Worm (Caenorhabditis elegans) whole organism, midembryonic: ENCODE measurements around the gene F45C12.17.

ENCODE experiments used
- T22C8.4 ChIP-seq: fragments of 200-800 bp; sonication (Bioruptor generic); IDR thresholded peaks from 2 replicates; pipeline ENCODE4 v1.3.6; 2022; ENCODE audit warnings: missing genetic modification characterization, missing compliant biosample characterization
- cog-1 ChIP-seq: sonication (generic microtip); optimal IDR thresholded peaks from 2 replicates; lab custom pipeline; 2016; ENCODE audit warnings: missing genetic modification characterization, missing compliant biosample characterization
- flt-1 ChIP-seq: fragments of 200-800 bp; sonication (Bioruptor generic); IDR thresholded peaks from 2 replicates; pipeline ENCODE4 v1.3.6; 2022; ENCODE audit warnings: missing genetic modification characterization, missing compliant biosample characterization
- klf-2 ChIP-seq: fragments of 200-800 bp; sonication (Bioruptor generic); conservative IDR thresholded peaks from 2 replicates; pipeline ENCODE4 v1.3.6; 2022; ENCODE audit warnings: missing genetic modification reagents, missing genetic modification characterization, missing compliant biosample characterization
- med-1 ChIP-seq: sonication (generic microtip); optimal IDR thresholded peaks from 2 replicates; lab custom pipeline; 2017; ENCODE audit warnings: missing genetic modification characterization, mild to moderate bottlenecking, missing compliant biosample characterization, antibody characterized with exemption, missing genetic modification reagents; ENCODE audit not compliant: insufficient read depth
- ref-1 ChIP-seq: fragments of 200-800 bp; sonication (Bioruptor generic); conservative IDR thresholded peaks from 2 replicates; pipeline ENCODE4 v1.3.6; 2022; ENCODE audit warnings: missing genetic modification reagents, missing genetic modification characterization, missing compliant biosample characterization
- tab-1 ChIP-seq: fragments of 200-800 bp; sonication (Bioruptor generic); IDR thresholded peaks from 2 replicates; pipeline ENCODE4 v1.3.6; 2022; ENCODE audit warnings: missing genetic modification characterization, missing compliant biosample characterization
- ztf-23 ChIP-seq: fragments of 200-800 bp; sonication (Bioruptor generic); IDR thresholded peaks from 2 replicates; pipeline ENCODE4 v1.3.6; 2022; ENCODE audit warnings: missing genetic modification reagents, missing genetic modification characterization, missing compliant biosample characterization
- ztf-29 ChIP-seq: fragments of 200-800 bp; sonication (Bioruptor generic); IDR thresholded peaks from 2 replicates; pipeline ENCODE4 v1.3.6; 2022; ENCODE audit warnings: missing genetic modification reagents, missing genetic modification characterization, missing compliant biosample characterization

F45C12.17 gene

DNA sequence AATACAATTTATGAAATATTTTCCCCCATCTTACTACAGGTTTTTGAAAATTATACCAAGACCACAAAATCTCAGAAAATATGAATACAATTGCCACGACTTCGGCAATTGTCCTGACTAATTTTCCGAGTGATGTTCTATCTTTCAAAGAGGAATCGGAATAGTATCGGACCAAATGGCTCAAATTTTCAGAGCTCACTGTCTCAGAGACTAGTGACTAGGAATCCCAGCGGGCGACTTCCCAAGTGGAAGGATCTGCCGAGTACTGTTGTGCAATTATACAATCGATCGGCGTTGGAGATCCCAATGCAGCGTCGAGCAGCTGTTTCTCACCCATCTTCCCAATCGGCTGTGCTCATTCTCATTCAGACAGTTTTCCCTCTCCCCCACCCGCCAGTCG is at the start of gene F45C12.17:
Gene F45C12.17, plus strand, starts transcription at position 377 of the 400 bp plus-strand sequence.
- TF ChIP-seq ztf-29 (GFP tag; lab: Robert Waterston, UW) (no peak), tab-1 (GFP tag; lab: Robert Waterston, UW) (no peak), ztf-23 (GFP tag; lab: Robert Waterston, UW) (no peak), flt-1 (GFP tag; lab: Robert Waterston, UW) (0 out of 2 replicates have a peak, but pooled peaks have one; percentile 21), T22C8.4 (GFP tag; lab: Robert Waterston, UW) (no peak)

DNA sequence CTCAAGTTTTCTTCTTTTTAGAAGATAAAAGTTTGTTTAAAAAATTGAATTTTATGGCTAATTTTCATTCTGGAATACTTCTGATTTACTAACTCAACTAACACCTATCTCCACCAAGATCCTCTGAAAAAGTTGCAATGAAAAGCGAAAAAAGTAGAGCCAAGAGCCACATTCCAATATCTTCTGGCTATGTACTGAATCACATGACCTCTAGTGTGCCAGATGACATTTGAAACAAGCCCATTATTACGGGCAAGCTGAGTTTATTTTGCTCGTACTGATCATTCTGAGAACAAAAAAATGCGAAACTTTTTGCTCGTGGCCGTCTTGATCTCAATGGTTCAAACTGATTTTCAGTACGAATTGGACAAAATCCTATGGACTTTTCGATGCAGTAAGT is 46.8 kb upstream of the F45C12.17 start, which contains the start of gene irld-36:
Gene irld-36, plus strand, starts transcription at position 301 of the 400 bp plus-strand sequence.
- TF ChIP-seq tab-1 (GFP tag; lab: Robert Waterston, UW) = no peak
- no peak for TF ChIP-seq flt-1 (GFP tag; lab: Robert Waterston, UW)
- TF ChIP-seq cog-1 (tag; lab: Kevin White, UChicago) = no peak
- TF ChIP-seq ref-1 = no peak
- TF ChIP-seq klf-2 = no peak
- TF ChIP-seq ztf-29 (GFP tag; lab: Robert Waterston, UW) = no peak
- TF ChIP-seq ztf-23 (GFP tag; lab: Robert Waterston, UW) = no peak
- TF ChIP-seq T22C8.4 (GFP tag; lab: Robert Waterston, UW) = no peak
- TF ChIP-seq med-1 (GFP tag; lab: Kevin White, UChicago) = no peak

DNA sequence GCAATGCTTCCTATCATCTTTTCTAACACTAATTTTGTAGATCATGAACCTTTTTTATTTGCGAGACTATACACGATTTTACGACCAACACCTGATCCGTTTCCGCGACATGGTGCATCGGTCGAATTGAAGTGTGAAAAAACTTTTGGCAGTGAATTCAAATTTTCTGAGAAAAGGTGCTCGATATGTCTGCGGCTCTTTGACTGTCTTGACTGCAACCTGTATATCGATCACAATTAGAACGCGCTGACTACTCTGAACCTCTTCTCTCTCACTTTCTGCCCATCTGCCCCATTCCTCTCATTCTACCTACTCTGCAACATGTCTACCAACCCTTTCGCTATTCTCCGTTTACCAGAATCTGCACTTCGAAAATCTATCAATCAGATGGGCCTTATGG is 43.7 kb upstream of the F45C12.17 start, which contains the start of gene fbxb-26:
Gene fbxb-26, plus strand, starts transcription at position 301 of the 400 bp plus-strand sequence.
- no peak for TF ChIP-seq T22C8.4 (GFP tag; lab: Robert Waterston, UW)
- TF ChIP-seq ztf-23 (GFP tag; lab: Robert Waterston, UW) = no peak
- no peak for TF ChIP-seq klf-2
- TF ChIP-seq ref-1 = no peak
- TF ChIP-seq cog-1 (tag; lab: Kevin White, UChicago) = no peak
- TF ChIP-seq flt-1 (GFP tag; lab: Robert Waterston, UW) = no peak
- no peak for TF ChIP-seq med-1 (GFP tag; lab: Kevin White, UChicago)
- TF ChIP-seq ztf-29 (GFP tag; lab: Robert Waterston, UW) = no peak
- TF ChIP-seq tab-1 (GFP tag; lab: Robert Waterston, UW) = no peak

DNA sequence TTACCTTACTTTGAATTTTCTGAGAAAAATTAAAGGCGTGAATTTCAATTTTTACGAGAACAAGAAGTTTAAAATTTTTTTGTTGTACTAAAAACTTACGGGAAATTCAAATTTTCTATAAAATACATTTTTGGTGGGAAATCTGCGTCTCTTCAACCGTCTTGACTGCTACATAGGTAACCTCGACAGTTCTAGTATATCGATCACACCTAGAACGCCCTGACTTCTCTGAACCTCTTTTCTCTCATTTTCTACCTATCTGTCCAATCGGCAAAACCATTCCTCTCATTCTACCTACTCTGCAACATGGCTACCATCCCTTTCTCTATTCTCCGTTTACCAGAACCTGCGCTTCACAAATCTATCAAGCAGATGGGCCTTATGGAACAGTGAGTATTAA is 42.2 kb upstream of the F45C12.17 start, which contains the start of gene fbxb-25:
Gene fbxb-25, plus strand, starts transcription at position 301 of the 400 bp plus-strand sequence.
- TF ChIP-seq T22C8.4 (GFP tag; lab: Robert Waterston, UW) (no peak), ref-1 (no peak), ztf-29 (GFP tag; lab: Robert Waterston, UW) (no peak), tab-1 (GFP tag; lab: Robert Waterston, UW) (no peak), klf-2 (no peak), flt-1 (GFP tag; lab: Robert Waterston, UW) (no peak)

DNA sequence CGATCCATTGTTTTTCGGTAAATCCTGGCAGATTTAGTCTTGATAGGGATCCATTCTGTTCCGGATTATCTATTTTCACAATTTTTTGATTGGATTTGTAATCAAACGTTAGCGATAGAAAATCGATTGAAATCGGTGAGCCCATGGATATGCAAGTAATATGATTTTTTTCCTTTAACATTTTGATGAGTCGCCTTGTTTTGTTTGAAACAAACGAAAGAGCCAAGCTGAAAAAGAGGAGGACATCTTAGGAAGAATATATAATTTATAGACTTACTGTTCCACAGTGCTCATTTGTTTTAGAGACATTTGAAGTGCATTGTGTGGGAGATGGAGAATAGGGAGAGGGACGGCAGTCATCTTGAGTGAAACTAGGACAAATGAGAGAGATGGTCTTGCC is 37.1 kb upstream of the F45C12.17 start, which contains the start of the genes fbxb-18 and fbxb-19:
Gene fbxb-18, minus strand, starts transcription at position 101 of the 400 bp plus-strand sequence.
Gene fbxb-19, minus strand, starts transcription at position 369 of the 400 bp plus-strand sequence.
- no peak for TF ChIP-seq T22C8.4 (GFP tag; lab: Robert Waterston, UW)
- no peak for TF ChIP-seq med-1 (GFP tag; lab: Kevin White, UChicago)

DNA sequence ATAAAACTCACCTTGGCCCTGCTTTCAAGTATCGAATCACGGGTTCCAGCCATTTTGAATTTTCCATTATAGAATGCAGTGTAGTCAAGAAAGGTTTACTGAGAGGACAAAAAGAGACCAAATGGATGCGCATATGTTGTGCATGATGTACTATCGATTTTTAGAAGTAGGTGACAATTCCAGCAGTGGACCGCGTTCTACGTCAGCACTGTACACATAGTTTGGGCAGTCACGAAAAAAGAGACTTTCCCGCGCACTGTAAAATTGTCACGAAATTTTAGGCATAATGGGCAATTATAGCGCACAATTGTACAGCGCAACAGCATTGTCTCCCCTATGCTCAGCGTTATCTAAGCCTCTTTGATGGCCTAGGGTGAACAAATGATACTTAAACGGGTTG is 34.9 kb upstream of the F45C12.17 start, which contains the start of gene fbxc-22:
Gene fbxc-22, minus strand, starts transcription at position 101 of the 400 bp plus-strand sequence.
- TF ChIP-seq T22C8.4 (GFP tag; lab: Robert Waterston, UW) = no peak
- TF ChIP-seq ref-1 = no peak
- no peak for TF ChIP-seq tab-1 (GFP tag; lab: Robert Waterston, UW)

DNA sequence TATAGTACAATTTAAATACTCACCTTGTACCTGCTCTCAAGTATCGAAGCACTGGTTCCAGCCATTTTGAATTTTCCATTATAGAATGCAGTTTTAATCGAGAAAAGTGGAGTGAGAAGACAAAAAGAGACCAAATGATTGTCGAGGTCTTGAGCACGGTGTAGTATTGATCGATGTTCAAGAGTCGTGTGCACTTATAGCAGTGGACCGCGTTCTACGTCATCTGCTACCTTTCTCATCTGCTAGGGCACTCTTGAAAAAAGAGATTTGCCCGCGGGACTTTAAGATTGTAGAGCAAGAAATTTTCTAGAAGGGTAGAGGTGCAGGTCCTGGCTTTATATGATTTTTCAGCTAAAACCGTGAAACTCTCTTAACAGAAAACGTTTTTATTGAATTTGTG is 33.1 kb upstream of the F45C12.17 start, which contains the start of gene fbxc-21:
Gene fbxc-21, minus strand, starts transcription at position 101 of the 400 bp plus-strand sequence.
- TF ChIP-seq ztf-29 (GFP tag; lab: Robert Waterston, UW) = no peak
- no peak for TF ChIP-seq cog-1 (tag; lab: Kevin White, UChicago)
- no peak for TF ChIP-seq T22C8.4 (GFP tag; lab: Robert Waterston, UW)
- TF ChIP-seq flt-1 (GFP tag; lab: Robert Waterston, UW) = no peak
- TF ChIP-seq med-1 (GFP tag; lab: Kevin White, UChicago) = no peak
- no peak for TF ChIP-seq klf-2
- TF ChIP-seq ztf-23 (GFP tag; lab: Robert Waterston, UW) = no peak
- TF ChIP-seq tab-1 (GFP tag; lab: Robert Waterston, UW) = no peak

DNA sequence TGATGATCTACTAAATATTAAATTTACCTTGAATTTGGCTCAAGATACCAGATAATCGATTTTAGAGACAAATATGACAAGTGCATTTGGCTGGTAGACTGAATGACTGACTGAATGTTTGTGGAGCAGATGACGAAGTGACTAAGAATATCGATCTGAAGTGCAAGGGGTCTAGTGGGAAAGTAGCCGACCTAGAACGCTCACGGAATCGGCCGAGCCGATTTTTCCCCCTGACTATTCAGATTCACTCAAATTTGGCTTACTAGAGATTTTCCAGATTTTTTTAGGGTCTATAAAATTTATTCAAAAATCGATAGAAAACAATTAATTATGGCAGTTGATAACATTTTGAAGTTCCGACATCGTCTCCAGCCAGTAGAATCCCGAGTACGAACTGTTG is 31.4 kb upstream of the F45C12.17 start, which contains the start of gene fbxc-26:
Gene fbxc-26, minus strand, starts transcription at position 101 of the 400 bp plus-strand sequence.
- TF ChIP-seq ztf-29 (GFP tag; lab: Robert Waterston, UW) (no peak), ref-1 (no peak), ztf-23 (GFP tag; lab: Robert Waterston, UW) (no peak), cog-1 (tag; lab: Kevin White, UChicago) (no peak), flt-1 (GFP tag; lab: Robert Waterston, UW) (no peak), T22C8.4 (GFP tag; lab: Robert Waterston, UW) (no peak), med-1 (GFP tag; lab: Kevin White, UChicago) (no peak), tab-1 (GFP tag; lab: Robert Waterston, UW) (no peak), klf-2 (no peak)

DNA sequence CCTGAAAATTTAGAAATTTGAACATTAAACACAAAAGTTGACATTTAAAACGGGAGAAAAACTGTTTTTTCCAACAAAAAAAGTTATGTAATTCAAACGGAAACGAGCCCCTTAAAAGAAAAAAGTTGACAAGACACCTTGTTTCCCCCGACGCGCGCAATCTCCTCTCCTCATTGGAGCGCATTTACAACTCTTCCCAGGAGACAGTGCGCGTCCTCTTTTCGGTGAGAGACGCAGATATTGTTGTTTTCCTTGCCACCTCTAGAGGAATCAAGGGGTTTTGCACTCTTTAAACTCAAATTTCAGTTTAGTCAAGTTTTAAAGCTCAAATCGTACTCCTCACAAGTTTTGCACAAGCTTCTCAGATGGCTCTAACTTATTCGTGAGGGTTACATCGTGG is 30.1 kb upstream of the F45C12.17 start, which contains the start of gene F58E1.13:
Gene F58E1.13, minus strand, starts transcription at position 12 of the 400 bp plus-strand sequence.
- TF ChIP-seq klf-2 (no peak), flt-1 (GFP tag; lab: Robert Waterston, UW) (no peak), med-1 (GFP tag; lab: Kevin White, UChicago) (no peak), ref-1 (no peak), ztf-29 (GFP tag; lab: Robert Waterston, UW) (no peak), cog-1 (tag; lab: Kevin White, UChicago) (no peak), T22C8.4 (GFP tag; lab: Robert Waterston, UW) (no peak), tab-1 (GFP tag; lab: Robert Waterston, UW) (no peak), ztf-23 (GFP tag; lab: Robert Waterston, UW) (no peak)

DNA sequence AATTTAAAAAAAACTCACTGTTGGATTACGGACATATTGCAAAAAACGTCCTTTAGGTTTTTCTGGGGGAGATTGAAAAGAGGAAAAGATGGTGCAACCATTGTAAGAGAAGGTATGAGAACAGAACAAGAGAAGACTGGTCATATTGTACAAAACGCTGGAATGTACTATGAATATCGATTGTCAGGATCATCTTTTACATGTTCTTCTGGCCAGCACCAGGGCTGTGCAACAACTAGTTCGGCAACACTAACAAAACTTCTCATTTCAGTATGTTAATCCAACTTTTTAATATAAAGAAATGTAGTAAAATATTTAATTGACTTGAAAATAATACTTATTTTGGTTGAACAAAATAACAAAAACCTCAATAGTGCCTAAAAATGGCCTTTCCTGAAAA is 22.5 kb upstream of the F45C12.17 start, which contains the start of gene fbxb-47:
Gene fbxb-47, minus strand, starts transcription at position 101 of the 400 bp plus-strand sequence.
- TF ChIP-seq tab-1 (GFP tag; lab: Robert Waterston, UW) = no peak
- TF ChIP-seq ztf-29 (GFP tag; lab: Robert Waterston, UW) = no peak
- no peak for TF ChIP-seq klf-2
- TF ChIP-seq flt-1 (GFP tag; lab: Robert Waterston, UW) = no peak
- no peak for TF ChIP-seq T22C8.4 (GFP tag; lab: Robert Waterston, UW)
- TF ChIP-seq med-1 (GFP tag; lab: Kevin White, UChicago) = no peak
- no peak for TF ChIP-seq ref-1
- no peak for TF ChIP-seq ztf-23 (GFP tag; lab: Robert Waterston, UW)
- TF ChIP-seq cog-1 (tag; lab: Kevin White, UChicago) = no peak
